Worm (Caenorhabditis elegans) whole organism, L3 larva: ENCODE measurements around the gene gei-4.
A peak's percentile ranks its signal among the peaks of the same experiment; 100 is the strongest.

ENCODE experiments used
- ZK546.5 ChIP-seq: sonication (generic microtip); optimal IDR thresholded peaks from 2 replicates; lab custom pipeline; 2017; ENCODE audit warnings: missing biosample characterization, missing genetic modification characterization
- aly-2 ChIP-seq: fragments of 150-350 bp; optimal IDR thresholded peaks from 2 replicates; lab custom pipeline; 2014; ENCODE audit warnings: missing biosample characterization, missing genetic modification characterization
- ama-1 ChIP-seq: fragments of 150-350 bp; optimal IDR thresholded peaks from 2 replicates; lab custom pipeline; 2018
- ceh-16 ChIP-seq: sonication (generic microtip); optimal IDR thresholded peaks from 2 replicates; lab custom pipeline; 2017; ENCODE audit warnings: missing biosample characterization, missing genetic modification characterization
- ceh-28 ChIP-seq: fragments of 150-350 bp; optimal IDR thresholded peaks from 2 replicates; lab custom pipeline; 2014; ENCODE audit warnings: missing biosample characterization, missing genetic modification reagents, missing genetic modification characterization
- ceh-9 ChIP-seq: sonication (generic microtip); optimal IDR thresholded peaks from 2 replicates; lab custom pipeline; 2018; ENCODE audit warnings: missing biosample characterization, missing genetic modification characterization
- daf-12 ChIP-seq: fragments of 150-350 bp; optimal IDR thresholded peaks from 2 replicates; lab custom pipeline; 2014; ENCODE audit warnings: missing biosample characterization, missing genetic modification reagents, missing genetic modification characterization
- elt-1 ChIP-seq: fragments of 150-350 bp; optimal IDR thresholded peaks from 2 replicates; lab custom pipeline; 2014; ENCODE audit warnings: missing biosample characterization, missing genetic modification characterization
- elt-2 ChIP-seq: sonication (generic microtip); optimal IDR thresholded peaks from 2 replicates; lab custom pipeline; 2016; ENCODE audit warnings: missing genetic modification reagents, mild to moderate bottlenecking, missing genetic modification characterization, missing compliant biosample characterization
- fkh-10 ChIP-seq: sonication (generic microtip); optimal IDR thresholded peaks from 2 replicates; lab custom pipeline; 2017; ENCODE audit warnings: missing biosample characterization, missing genetic modification reagents, missing genetic modification characterization
- fkh-2 ChIP-seq: fragments of 150-350 bp; optimal IDR thresholded peaks from 2 replicates; lab custom pipeline; 2014; ENCODE audit warnings: missing biosample characterization, missing genetic modification reagents, missing genetic modification characterization
- jun-1 ChIP-seq: fragments of 150-350 bp; optimal IDR thresholded peaks from 2 replicates; lab custom pipeline; 2014; ENCODE audit warnings: missing biosample characterization, missing genetic modification reagents, missing genetic modification characterization
- lin-15B ChIP-seq: fragments of 150-350 bp; optimal IDR thresholded peaks from 2 replicates; lab custom pipeline; 2014; ENCODE audit warnings: missing biosample characterization, missing genetic modification characterization
- lin-39 ChIP-seq: fragments of 150-350 bp; optimal IDR thresholded peaks from 2 replicates; lab custom pipeline; 2018; ENCODE audit warnings: missing biosample characterization, missing genetic modification reagents, missing genetic modification characterization
- lsy-12 ChIP-seq: sonication (generic microtip); optimal IDR thresholded peaks from 2 replicates; lab custom pipeline; 2016; ENCODE audit warnings: mild to moderate bottlenecking, missing genetic modification characterization, missing compliant biosample characterization
- mml-1 ChIP-seq: fragments of 150-350 bp; sonication (generic microtip); optimal IDR thresholded peaks from 3 replicates; lab custom pipeline; 2014; ENCODE audit warnings: missing biosample characterization, missing genetic modification characterization
- nfya-1 ChIP-seq: sonication (generic microtip); optimal IDR thresholded peaks from 2 replicates; lab custom pipeline; 2017; ENCODE audit warnings: missing genetic modification characterization, mild to moderate bottlenecking, missing compliant biosample characterization, antibody characterized with exemption, moderate library complexity; ENCODE audit not compliant: insufficient read depth
- nhr-12 ChIP-seq: fragments of 150-350 bp; optimal IDR thresholded peaks from 2 replicates; lab custom pipeline; 2014; ENCODE audit warnings: missing biosample characterization, missing genetic modification characterization
- nhr-23 ChIP-seq: fragments of 150-350 bp; optimal IDR thresholded peaks from 2 replicates; lab custom pipeline; 2014; ENCODE audit warnings: missing biosample characterization, missing genetic modification reagents, missing genetic modification characterization
- nhr-25 ChIP-seq: sonication (generic microtip); optimal IDR thresholded peaks from 2 replicates; lab custom pipeline; 2017; ENCODE audit warnings: missing biosample characterization, missing genetic modification characterization
- nhr-28 ChIP-seq: fragments of 150-350 bp; optimal IDR thresholded peaks from 2 replicates; lab custom pipeline; 2014; ENCODE audit warnings: missing biosample characterization, missing genetic modification characterization
- nhr-43 ChIP-seq: sonication (generic microtip); optimal IDR thresholded peaks from 2 replicates; lab custom pipeline; 2016; ENCODE audit warnings: mild to moderate bottlenecking, missing genetic modification characterization, missing compliant biosample characterization; ENCODE audit not compliant: poor library complexity, severe bottlenecking
- nhr-67 ChIP-seq: fragments of 150-350 bp; optimal IDR thresholded peaks from 2 replicates; lab custom pipeline; 2014; ENCODE audit warnings: missing biosample characterization, missing genetic modification characterization
- nhr-76 ChIP-seq: fragments of 150-350 bp; sonication (generic microtip); optimal IDR thresholded peaks from 5 replicates; lab custom pipeline; 2014; ENCODE audit warnings: missing biosample characterization, missing genetic modification characterization
- nhr-77 ChIP-seq: fragments of 150-350 bp; optimal IDR thresholded peaks from 2 replicates; lab custom pipeline; 2014; ENCODE audit warnings: missing biosample characterization, missing genetic modification characterization
- pha-4 ChIP-seq: fragments of 150-350 bp; optimal IDR thresholded peaks from 2 replicates; lab custom pipeline; 2014; ENCODE audit warnings: missing biosample characterization, missing genetic modification reagents, missing genetic modification characterization
- pqm-1 ChIP-seq: fragments of 150-350 bp; optimal IDR thresholded peaks from 2 replicates; lab custom pipeline; 2017; ENCODE audit warnings: missing biosample characterization, missing genetic modification characterization, inconsistent platforms
- sea-2 ChIP-seq: fragments of 150-350 bp; sonication (generic microtip); optimal IDR thresholded peaks from 4 replicates; lab custom pipeline; 2014; ENCODE audit warnings: missing biosample characterization, missing genetic modification reagents, missing genetic modification characterization
- skn-1 ChIP-seq: fragments of 150-350 bp; optimal IDR thresholded peaks from 2 replicates; lab custom pipeline; 2014; ENCODE audit warnings: missing biosample characterization, missing genetic modification characterization
- tbx-2 ChIP-seq: sonication (generic microtip); optimal IDR thresholded peaks from 2 replicates; lab custom pipeline; 2016; ENCODE audit warnings: mild to moderate bottlenecking, missing genetic modification characterization, missing compliant biosample characterization
- unc-39 ChIP-seq: sonication (generic microtip); optimal IDR thresholded peaks from 4 replicates; lab custom pipeline; 2017; ENCODE audit warnings: missing biosample characterization, missing genetic modification characterization
- zag-1 ChIP-seq: fragments of 150-350 bp; optimal IDR thresholded peaks from 2 replicates; lab custom pipeline; 2014; ENCODE audit warnings: missing biosample characterization, missing genetic modification characterization
- ztf-4 ChIP-seq: fragments of 150-350 bp; optimal IDR thresholded peaks from 2 replicates; lab custom pipeline; 2014; ENCODE audit warnings: missing biosample characterization, missing genetic modification characterization

Gene gei-4

DNA sequence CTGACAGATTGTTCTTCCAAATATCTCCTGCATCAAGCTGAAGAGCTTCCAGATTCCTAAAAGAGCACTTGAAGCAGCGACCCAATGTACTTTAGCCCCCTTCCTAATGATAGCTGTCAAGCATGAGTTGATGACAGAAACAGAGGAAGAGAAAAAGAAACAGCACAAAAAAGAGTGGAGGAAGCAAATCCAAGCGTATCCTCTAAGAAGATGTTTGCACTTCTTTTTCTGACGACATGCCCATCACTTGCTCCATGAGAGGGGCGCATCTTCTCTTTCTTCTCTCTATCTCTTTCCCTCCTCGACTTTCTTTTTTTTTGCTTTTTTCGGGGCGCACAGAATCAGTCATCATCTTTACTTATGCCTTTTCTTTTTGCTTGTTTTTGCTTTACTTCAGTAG lies 5.7 kb upstream of the gei-4 start:
- TF ChIP-seq lin-39 (tag; lab: Kevin White, UChicago) (peak; percentile 62), nfya-1 (tag; lab: Kevin White, UChicago) (peak; percentile 34), nhr-76 (tag; lab: Kevin White, UChicago) (no peak)

DNA sequence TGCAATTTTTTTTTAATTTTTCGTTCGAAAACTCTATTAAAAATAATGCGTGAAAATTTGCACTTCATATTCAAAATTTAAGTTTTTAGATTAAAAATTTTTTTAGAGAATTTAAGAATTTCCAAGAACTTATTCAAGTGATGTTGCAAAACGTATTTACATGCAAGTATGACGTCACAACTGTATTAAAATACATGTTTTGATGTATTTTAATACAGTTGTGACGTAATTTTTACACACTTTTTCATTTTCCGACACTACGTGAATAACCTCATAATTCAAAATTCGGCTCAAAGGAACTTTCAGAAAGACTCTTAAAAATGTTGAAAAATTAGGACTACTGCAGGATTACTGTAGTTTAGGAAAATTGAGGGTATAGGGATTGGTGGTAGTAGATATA lies 3.5 kb upstream of the gei-4 start:
- no peak for TF ChIP-seq lin-15B

DNA sequence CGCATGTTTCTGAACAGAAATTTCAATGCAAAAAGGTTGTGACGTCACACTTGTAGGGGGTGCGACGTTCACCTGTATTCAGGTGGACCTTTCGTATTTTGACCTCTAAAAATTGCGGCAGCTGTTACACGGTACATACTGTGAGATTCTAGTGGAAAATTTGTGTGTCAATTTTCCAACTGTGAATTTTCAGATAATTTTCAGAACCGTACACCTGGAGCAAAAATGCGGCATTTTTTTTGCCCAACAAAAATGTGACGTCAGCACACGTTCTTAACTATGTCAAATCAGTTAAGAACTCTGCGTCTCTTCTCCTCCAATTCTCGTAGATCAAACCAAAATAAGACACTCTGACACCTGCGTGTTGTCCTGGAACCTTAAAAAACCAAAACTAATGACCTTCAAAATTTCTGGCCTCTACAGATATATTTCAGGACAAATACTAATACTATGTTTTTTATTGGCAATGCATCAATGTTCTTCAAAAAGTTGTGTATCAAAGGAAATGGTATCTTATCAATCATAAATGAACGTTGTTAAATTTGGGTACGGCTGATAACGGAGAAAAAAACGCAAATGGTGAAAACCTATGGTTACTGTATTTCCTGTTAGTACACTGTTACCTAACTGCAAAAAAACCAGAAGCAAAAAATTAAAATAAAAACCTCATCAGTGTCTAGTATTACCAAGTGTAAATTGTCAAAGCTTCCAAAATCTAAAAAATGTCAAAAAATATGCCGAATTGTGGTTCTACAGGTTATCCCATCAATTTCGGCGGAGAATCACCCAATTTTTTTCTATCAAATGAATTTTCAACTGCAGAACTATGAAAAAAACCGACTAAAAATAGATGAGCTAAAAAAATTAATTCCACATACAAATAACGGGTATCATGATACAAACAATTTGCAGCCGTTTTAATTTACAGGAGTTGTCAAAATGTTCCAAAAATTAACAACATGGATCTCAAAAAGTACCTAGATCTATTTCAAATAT lies 2.6 kb upstream of the gei-4 start:
- peak; percentile 15 for TF ChIP-seq aly-2 (tag; lab: Kevin White, UChicago)
- no peak for TF ChIP-seq jun-1
- no peak for TF ChIP-seq nfya-1 (tag; lab: Kevin White, UChicago)
- no peak for TF ChIP-seq fkh-2
- peak; percentile 57 for TF ChIP-seq ama-1 (lab: Kevin White, UChicago)
- TF ChIP-seq nhr-25 (tag; lab: Kevin White, UChicago): peak; percentile 13
- TF ChIP-seq pqm-1: peak; percentile 15
- TF ChIP-seq lin-15B: no peak
- no peak for TF ChIP-seq pha-4
- TF ChIP-seq elt-2: peak; percentile 84
- no peak for TF ChIP-seq nhr-77 (tag; lab: Kevin White, UChicago)
- peak; percentile 13 for TF ChIP-seq nhr-43 (tag; lab: Kevin White, UChicago)
- no peak for TF ChIP-seq unc-39 (tag; lab: Kevin White, UChicago)
- no peak for TF ChIP-seq ceh-28
- no peak for TF ChIP-seq ceh-16 (tag; lab: Kevin White, UChicago)
- TF ChIP-seq nhr-67 (tag; lab: Kevin White, UChicago): no peak
- no peak for TF ChIP-seq ZK546.5 (tag; lab: Kevin White, UChicago)
- TF ChIP-seq mml-1 (tag; lab: Kevin White, UChicago): no peak
- TF ChIP-seq lin-39 (tag; lab: Kevin White, UChicago): no peak

DNA sequence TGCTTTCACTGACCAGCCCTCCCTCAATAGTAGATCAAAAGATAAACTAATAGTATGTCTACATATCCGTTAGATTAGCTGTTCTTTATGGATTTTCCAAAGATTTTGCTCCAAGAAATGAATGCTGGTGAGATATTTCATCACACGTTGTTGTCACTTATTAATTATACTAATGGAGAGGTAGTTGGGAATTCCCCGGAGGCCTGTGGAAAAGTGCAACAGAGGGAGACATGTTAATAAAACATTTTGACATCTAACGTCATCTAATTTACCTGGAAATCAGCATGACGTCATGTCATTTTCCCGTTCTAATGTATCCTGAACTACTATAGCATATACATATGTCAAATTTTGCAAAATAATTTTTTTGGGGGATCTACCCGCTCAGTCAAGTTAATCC lies 1.6 kb downstream of the gei-4 start:
- TF ChIP-seq nhr-28 (tag; lab: Kevin White, UChicago): no peak
- no peak for TF ChIP-seq ama-1 (lab: Kevin White, UChicago)
- TF ChIP-seq lsy-12 (tag; lab: Kevin White, UChicago): no peak
- no peak for TF ChIP-seq sea-2 (GFP tag; lab: Kevin White, UChicago)
- TF ChIP-seq zag-1 (tag; lab: Kevin White, UChicago): no peak
- no peak for TF ChIP-seq daf-12 (tag; lab: Kevin White, UChicago)
- no peak for TF ChIP-seq ZK546.5 (tag; lab: Kevin White, UChicago)
- no peak for TF ChIP-seq nhr-76 (tag; lab: Kevin White, UChicago)
- TF ChIP-seq tbx-2 (tag; lab: Kevin White, UChicago): no peak
- TF ChIP-seq nhr-12 (tag; lab: Kevin White, UChicago): no peak
- no peak for TF ChIP-seq ceh-9 (tag; lab: Kevin White, UChicago)
- no peak for TF ChIP-seq elt-1 (tag; lab: Kevin White, UChicago)
- TF ChIP-seq nhr-43 (tag; lab: Kevin White, UChicago): no peak
- TF ChIP-seq aly-2 (tag; lab: Kevin White, UChicago): no peak
- TF ChIP-seq ztf-4 (tag; lab: Kevin White, UChicago): no peak
- no peak for TF ChIP-seq fkh-10
- no peak for TF ChIP-seq skn-1

DNA sequence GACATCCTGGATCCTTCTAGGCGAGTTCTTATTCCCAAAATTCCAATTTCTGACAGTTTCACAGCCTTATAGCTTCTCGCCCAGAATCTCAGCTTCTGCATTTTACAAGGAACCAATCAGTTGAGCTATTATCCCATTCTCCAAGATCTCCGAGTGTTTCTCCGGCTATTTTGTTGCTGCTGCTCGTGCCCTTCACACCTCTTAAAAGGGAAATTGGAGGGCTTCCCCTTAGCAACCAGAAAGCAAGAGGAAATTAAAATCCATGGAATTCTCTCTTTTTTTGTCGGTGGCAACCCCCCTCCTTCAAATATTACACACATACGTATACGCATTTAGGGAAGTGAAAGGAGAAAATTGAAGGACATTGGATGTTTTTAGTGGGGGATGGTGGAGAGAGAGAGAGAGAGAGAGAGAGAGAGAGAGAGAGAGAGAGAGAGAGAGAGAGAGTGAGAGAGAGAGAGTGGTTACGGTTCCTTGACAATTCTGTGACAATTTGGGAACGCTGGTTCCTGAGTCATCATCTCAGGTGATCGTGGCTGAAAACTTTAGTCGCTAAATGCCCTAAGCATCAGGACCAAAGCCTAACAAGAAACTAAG lies 2.6 kb downstream of the gei-4 start:
- TF ChIP-seq jun-1: no peak
- TF ChIP-seq nhr-23 (tag; lab: Kevin White, UChicago): peak; percentile 50
- peak; percentile 28 for TF ChIP-seq nfya-1 (tag; lab: Kevin White, UChicago)
- peak; percentile 85 for TF ChIP-seq nhr-25 (tag; lab: Kevin White, UChicago)
